Worm (Caenorhabditis elegans) whole organism, L4 larva: ENCODE results near the gene acr-2.

ENCODE experiments used
- D1046.2 ChIP-seq: fragments of 200-800 bp; sonication (Bioruptor generic); IDR thresholded peaks from 2 replicates; pipeline ENCODE4 v1.3.6; 2022; ENCODE audit warnings: missing genetic modification characterization, missing compliant biosample characterization
- F10B5.3 ChIP-seq: sonication (generic microtip); optimal IDR thresholded peaks from 2 replicates; lab custom pipeline; 2016; ENCODE audit warnings: mild to moderate bottlenecking, missing genetic modification characterization, missing compliant biosample characterization
- Y105C5A.15 ChIP-seq: fragments of 200-800 bp; sonication (Bioruptor generic); IDR thresholded peaks from 2 replicates; pipeline ENCODE4 v1.3.6; 2022; ENCODE audit warnings: missing genetic modification characterization, missing compliant biosample characterization
- ZK337.2 ChIP-seq: fragments of 200-800 bp; sonication (Bioruptor generic); IDR thresholded peaks from 2 replicates; pipeline ENCODE4 v1.3.6; 2022; ENCODE audit warnings: missing genetic modification reagents, missing genetic modification characterization, missing compliant biosample characterization
- aha-1 ChIP-seq: fragments of 150-350 bp; peaks from one replicate; lab custom pipeline; 2014; ENCODE audit warnings: missing biosample characterization, missing genetic modification characterization
- ama-1 ChIP-seq: fragments of 150-350 bp; optimal IDR thresholded peaks from 2 replicates; lab custom pipeline; 2014; ENCODE audit warnings: inconsistent platforms, mixed read lengths
- ceh-28 ChIP-seq: fragments of 150-350 bp; optimal IDR thresholded peaks from 2 replicates; lab custom pipeline; 2014; ENCODE audit warnings: missing biosample characterization, missing genetic modification reagents, missing genetic modification characterization
- ceh-32 ChIP-seq: sonication (generic microtip); optimal IDR thresholded peaks from 2 replicates; lab custom pipeline; 2016; ENCODE audit warnings: mild to moderate bottlenecking, missing genetic modification characterization, missing compliant biosample characterization; ENCODE audit not compliant: poor library complexity
- ceh-62 ChIP-seq: sonication (generic microtip); optimal IDR thresholded peaks from 2 replicates; lab custom pipeline; 2017; ENCODE audit warnings: missing biosample characterization, missing genetic modification characterization
- ceh-82 ChIP-seq: sonication (generic microtip); optimal IDR thresholded peaks from 2 replicates; lab custom pipeline; 2017; ENCODE audit warnings: missing biosample characterization, missing genetic modification characterization
- cey-2 ChIP-seq: sonication (generic microtip); optimal IDR thresholded peaks from 3 replicates; lab custom pipeline; 2017; ENCODE audit warnings: missing genetic modification characterization, mild to moderate bottlenecking, missing compliant biosample characterization, antibody characterized with exemption, borderline replicate concordance; ENCODE audit not compliant: insufficient read depth
- ctbp-1 ChIP-seq: fragments of 200-800 bp; sonication (Bioruptor generic); IDR thresholded peaks from 2 replicates; pipeline ENCODE4 v1.3.6; 2022; ENCODE audit warnings: missing genetic modification reagents, missing genetic modification characterization, missing compliant biosample characterization
- daf-16 ChIP-seq, 3 experiments: sonication (generic microtip); optimal IDR thresholded peaks; 2 replicates each; lab custom pipeline; 2016 to 2017; ENCODE audit warnings: missing genetic modification characterization in 3 of 3, missing genetic modification reagents in 3 of 3, mild to moderate bottlenecking in 2 of 3, missing compliant biosample characterization in 2 of 3, missing biosample characterization in 1 of 3, moderate library complexity in 1 of 3
- dmd-6 ChIP-seq: fragments of 200-800 bp; sonication (Bioruptor generic); IDR thresholded peaks from 2 replicates; pipeline ENCODE4 v1.3.6; 2022; ENCODE audit warnings: missing genetic modification reagents, missing genetic modification characterization, missing compliant biosample characterization
- dmd-8 ChIP-seq: fragments of 200-800 bp; sonication (Bioruptor generic); IDR thresholded peaks from 2 replicates; pipeline ENCODE4 v1.3.6; 2022; ENCODE audit warnings: missing genetic modification characterization, missing compliant biosample characterization
- dmd-9 ChIP-seq: fragments of 200-800 bp; sonication (Bioruptor generic); IDR thresholded peaks from 2 replicates; pipeline ENCODE4 v1.3.6; 2022; ENCODE audit warnings: missing genetic modification reagents, missing genetic modification characterization, missing compliant biosample characterization
- duxl-1 ChIP-seq: sonication (generic microtip); optimal IDR thresholded peaks from 2 replicates; lab custom pipeline; 2016; ENCODE audit warnings: mild to moderate bottlenecking, missing genetic modification characterization, moderate library complexity, missing compliant biosample characterization; ENCODE audit not compliant: poor library complexity
- dve-1 ChIP-seq: sonication (generic microtip); optimal IDR thresholded peaks from 2 replicates; lab custom pipeline; 2017; ENCODE audit warnings: antibody characterized with exemption, mild to moderate bottlenecking, missing genetic modification characterization, missing compliant biosample characterization; ENCODE audit not compliant: insufficient read depth
- hif-1 ChIP-seq, 2 experiments: sonication (generic microtip); optimal IDR thresholded peaks; 2 replicates each; lab custom pipeline; 2016 to 2017; ENCODE audit warnings: missing compliant biosample characterization in 2 of 2, missing genetic modification characterization in 2 of 2, missing genetic modification reagents in 2 of 2, missing genotype in 2 of 2, mild to moderate bottlenecking in 1 of 2
- hlh-11 ChIP-seq: fragments of 200-800 bp; sonication (Bioruptor generic); optimal IDR thresholded peaks from 2 replicates; lab custom pipeline; 2018; ENCODE audit warnings: mild to moderate bottlenecking, missing genetic modification characterization, missing compliant biosample characterization
- hlh-30 ChIP-seq: sonication (generic microtip); optimal IDR thresholded peaks from 2 replicates; lab custom pipeline; 2017; ENCODE audit warnings: antibody characterized with exemption, mild to moderate bottlenecking, missing genetic modification characterization, missing compliant biosample characterization; ENCODE audit not compliant: insufficient read depth
- lin-1 ChIP-seq: fragments of 200-800 bp; sonication (Bioruptor generic); IDR thresholded peaks from 2 replicates; pipeline ENCODE4 v1.3.6; 2022; ENCODE audit warnings: missing genetic modification reagents, missing genetic modification characterization, missing compliant biosample characterization
- lin-13 ChIP-seq: fragments of 150-350 bp; optimal IDR thresholded peaks from 2 replicates; lab custom pipeline; 2014; ENCODE audit warnings: missing biosample characterization, missing genetic modification reagents, missing genetic modification characterization
- lin-38 ChIP-seq: fragments of 200-800 bp; sonication (Bioruptor generic); IDR thresholded peaks from 2 replicates; pipeline ENCODE4 v1.3.6; 2022; ENCODE audit warnings: missing genetic modification reagents, missing genetic modification characterization, missing compliant biosample characterization
- madf-5 ChIP-seq, 2 experiments: fragments of 200-800 bp; sonication (Bioruptor generic); IDR thresholded peaks; 2 replicates each; pipeline ENCODE4 v1.3.6; 2022; ENCODE audit warnings: missing compliant biosample characterization in 2 of 2, missing genetic modification characterization in 2 of 2
- mdl-1 ChIP-seq, 2 experiments: fragments of 150-350 bp in 1 of 2; sonication (generic microtip) in 1 of 2; optimal IDR thresholded peaks; 2 replicates each; lab custom pipeline; 2014 to 2017; ENCODE audit warnings: missing biosample characterization in 2 of 2, missing genetic modification characterization in 2 of 2
- mdt-29 ChIP-seq: fragments of 200-800 bp; sonication (Bioruptor generic); IDR thresholded peaks from 2 replicates; pipeline ENCODE4 v1.3.6; 2022; ENCODE audit warnings: missing genetic modification reagents, missing genetic modification characterization, missing compliant biosample characterization
- mes-2 ChIP-seq: sonication (generic microtip); optimal IDR thresholded peaks from 2 replicates; lab custom pipeline; 2016; ENCODE audit warnings: missing genotype, mild to moderate bottlenecking, missing genetic modification characterization, missing compliant biosample characterization; ENCODE audit not compliant: poor library complexity, severe bottlenecking
- mxl-2 ChIP-seq: fragments of 200-800 bp; sonication (Bioruptor generic); conservative IDR thresholded peaks from 2 replicates; pipeline ENCODE4 v1.3.6; 2022; ENCODE audit warnings: missing genetic modification reagents, missing genetic modification characterization, missing compliant biosample characterization
- mxl-3 ChIP-seq: fragments of 200-800 bp; sonication (Bioruptor generic); optimal IDR thresholded peaks from 2 replicates; lab custom pipeline; 2018; ENCODE audit warnings: mild to moderate bottlenecking, missing genetic modification characterization, missing compliant biosample characterization
- nhr-11 ChIP-seq: fragments of 150-350 bp; optimal IDR thresholded peaks from 2 replicates; lab custom pipeline; 2014; ENCODE audit warnings: missing biosample characterization, missing genetic modification characterization
- nhr-237 ChIP-seq: sonication (generic microtip); optimal IDR thresholded peaks from 2 replicates; lab custom pipeline; 2017; ENCODE audit warnings: missing biosample characterization, missing genetic modification characterization
- nhr-28 ChIP-seq: fragments of 150-350 bp; optimal IDR thresholded peaks from 2 replicates; lab custom pipeline; 2014; ENCODE audit warnings: missing biosample characterization, missing genetic modification characterization
- nhr-41 ChIP-seq: fragments of 200-800 bp; sonication (Bioruptor generic); IDR thresholded peaks from 2 replicates; pipeline ENCODE4 v1.3.6; 2022; ENCODE audit warnings: missing genetic modification reagents, missing genetic modification characterization, missing compliant biosample characterization
- nhr-48 ChIP-seq: sonication (generic microtip); optimal IDR thresholded peaks from 2 replicates; lab custom pipeline; 2016; ENCODE audit warnings: mild to moderate bottlenecking, missing genetic modification characterization, missing compliant biosample characterization
- nhr-6 ChIP-seq: fragments of 150-350 bp; optimal IDR thresholded peaks from 2 replicates; lab custom pipeline; 2014; ENCODE audit warnings: missing biosample characterization, missing genetic modification characterization
- nhr-76 ChIP-seq: fragments of 150-350 bp; optimal IDR thresholded peaks from 2 replicates; lab custom pipeline; 2014; ENCODE audit warnings: missing biosample characterization, missing genetic modification characterization
- nhr-77 ChIP-seq: fragments of 150-350 bp; optimal IDR thresholded peaks from 2 replicates; lab custom pipeline; 2014; ENCODE audit warnings: missing biosample characterization, missing genetic modification characterization
- pha-4 ChIP-seq, 2 experiments: fragments of 150-350 bp in 1 of 2; fragments of 200-800 bp in 1 of 2; sonication (Bioruptor generic) in 1 of 2; IDR thresholded peaks in 1 of 2; optimal IDR thresholded peaks in 1 of 2; 2 replicates each; pipeline versions ENCODE4 v1.3.6 to Lab custom; 2014 to 2022; ENCODE audit warnings: missing genetic modification characterization in 2 of 2, missing genetic modification reagents in 2 of 2, missing biosample characterization in 1 of 2, missing compliant biosample characterization in 1 of 2
- php-3 ChIP-seq: fragments of 200-800 bp; sonication (Bioruptor generic); IDR thresholded peaks from 2 replicates; pipeline ENCODE4 v1.3.6; 2022; ENCODE audit warnings: missing genetic modification reagents, missing genetic modification characterization, missing compliant biosample characterization
- pqm-1 ChIP-seq: sonication (generic microtip); optimal IDR thresholded peaks from 2 replicates; lab custom pipeline; 2017; ENCODE audit warnings: missing biosample characterization, missing genetic modification characterization
- saeg-2 ChIP-seq: fragments of 200-800 bp; sonication (Bioruptor generic); IDR thresholded peaks from 2 replicates; pipeline ENCODE4 v1.3.6; 2022; ENCODE audit warnings: missing genetic modification reagents, missing genetic modification characterization, missing compliant biosample characterization
- spr-3 ChIP-seq: fragments of 200-800 bp; sonication (Bioruptor generic); optimal IDR thresholded peaks from 2 replicates; lab custom pipeline; 2018; ENCODE audit warnings: mild to moderate bottlenecking, missing genetic modification characterization, missing compliant biosample characterization
- unc-62 ChIP-seq, 3 experiments: fragments of 150-350 bp in 1 of 3; sonication (generic microtip); optimal IDR thresholded peaks in 2 of 3; peaks in 1 of 3; 1 replicate in 1 of 3; 2 replicates in 2 of 3; lab custom pipeline; 2014 to 2017; ENCODE audit warnings: missing biosample characterization in 3 of 3, missing genetic modification characterization in 3 of 3, missing genetic modification reagents in 3 of 3, missing genotype in 1 of 3
- zag-1 ChIP-seq: fragments of 150-350 bp; optimal IDR thresholded peaks from 2 replicates; lab custom pipeline; 2014; ENCODE audit warnings: missing biosample characterization, missing genetic modification characterization

The acr-2 gene

ce11 chrX:6743853-6744346 is 41.6 kb downstream of the acr-2 start (continued):
- peak; percentile 94 for TF ChIP-seq nhr-28 (tag; lab: Kevin White, UChicago)
- TF ChIP-seq mdl-1 (tag; optimal IDR thresholded peaks at IDR 0.05; lab: Kevin White, UChicago): peak in 1 of 2 experiments; percentile 100
- TF ChIP-seq nhr-48 (tag; lab: Kevin White, UChicago): peak; percentile 99
- TF ChIP-seq daf-16 (GFP tag; optimal IDR thresholded peaks at IDR 0.05; lab: Kevin White, UChicago): peak; percentile 67 to 96
- TF ChIP-seq daf-16 (tag; optimal IDR thresholded peaks at IDR 0.05; lab: Kevin White, UChicago): peak; percentile 98
- TF ChIP-seq nhr-11 (tag; lab: Kevin White, UChicago): peak; percentile 84
- TF ChIP-seq nhr-76 (tag; lab: Kevin White, UChicago): peak; percentile 71
- TF ChIP-seq nhr-41 (GFP tag; lab: Robert Waterston, UW): peak; percentile 70
- no peak for TF ChIP-seq zag-1
- TF ChIP-seq Y105C5A.15 (GFP tag; lab: Robert Waterston, UW): 0 out of 2 replicates have a peak, but pooled peaks have one; percentile 5
- no peak for TF ChIP-seq ZK337.2
- TF ChIP-seq mxl-2 (GFP tag; lab: Robert Waterston, UW): peak; percentile 98
- peak; percentile 64 to 81 for TF ChIP-seq hif-1 (tag; optimal IDR thresholded peaks at IDR 0.05; lab: Kevin White, UChicago)
- TF ChIP-seq lin-13: peak; percentile 82
- peak; percentile 57 for TF ChIP-seq F10B5.3 (tag; lab: Kevin White, UChicago)
- TF ChIP-seq mdt-29 (GFP tag; lab: Robert Waterston, UW): peak; percentile 77
- TF ChIP-seq D1046.2 (GFP tag; lab: Robert Waterston, UW): no peak
- no peak for TF ChIP-seq spr-3 (GFP tag; lab: Kevin White, UChicago)
- TF ChIP-seq mxl-3 (GFP tag; lab: Kevin White, UChicago): peak; percentile 98
- 0 out of 4 replicates have a peak, but pooled peaks have one; percentile 1 to 53 for TF ChIP-seq madf-5 (GFP tag; IDR thresholded peaks at IDR 0.05; lab: Robert Waterston, UW)
- peak in 1 of 2 experiments; percentile 99 for TF ChIP-seq unc-62 (GFP tag; optimal IDR thresholded peaks at IDR 0.05 in 1 of 2; lab: Kevin White, UChicago)
- TF ChIP-seq unc-62 (tag; optimal IDR thresholded peaks at IDR 0.05; lab: Kevin White, UChicago): no peak
- TF ChIP-seq nhr-77: peak; percentile 90
- no peak for TF ChIP-seq ceh-82 (tag; lab: Kevin White, UChicago)
- TF ChIP-seq ctbp-1 (GFP tag; lab: Robert Waterston, UW): peak; percentile 47; the same call in 1 of the 2 replicates
- peak; percentile 99 for TF ChIP-seq aha-1 (tag; lab: Kevin White, UChicago)
- TF ChIP-seq cey-2 (tag; lab: Kevin White, UChicago): peak; percentile 93
- TF ChIP-seq ceh-62 (tag; lab: Kevin White, UChicago): no peak
- peak; percentile 63 for TF ChIP-seq lin-38
- peak; percentile 91 for TF ChIP-seq saeg-2 (GFP tag; lab: Robert Waterston, UW)
- peak; percentile 9 for TF ChIP-seq ceh-32
- no peak for TF ChIP-seq ceh-28 (tag; lab: Kevin White, UChicago)
- TF ChIP-seq ama-1 (lab: Kevin White, UChicago): peak; percentile 96
- TF ChIP-seq nhr-6 (tag; lab: Kevin White, UChicago): peak; percentile 70
- TF ChIP-seq dmd-9 (GFP tag; lab: Robert Waterston, UW): 0 out of 2 replicates have a peak, but pooled peaks have one; percentile 54
- peak; percentile 51 for TF ChIP-seq nhr-237 (tag; lab: Kevin White, UChicago)
- TF ChIP-seq pqm-1 (tag; lab: Kevin White, UChicago): peak; percentile 60
- TF ChIP-seq duxl-1 (tag; lab: Kevin White, UChicago): peak; percentile 82
- TF ChIP-seq pha-4 (GFP tag; IDR thresholded peaks at IDR 0.05; lab: Robert Waterston, UW): peak; percentile 91
- TF ChIP-seq pha-4 (tag; optimal IDR thresholded peaks at IDR 0.05; lab: Kevin White, UChicago): peak; percentile 64

DNA sequence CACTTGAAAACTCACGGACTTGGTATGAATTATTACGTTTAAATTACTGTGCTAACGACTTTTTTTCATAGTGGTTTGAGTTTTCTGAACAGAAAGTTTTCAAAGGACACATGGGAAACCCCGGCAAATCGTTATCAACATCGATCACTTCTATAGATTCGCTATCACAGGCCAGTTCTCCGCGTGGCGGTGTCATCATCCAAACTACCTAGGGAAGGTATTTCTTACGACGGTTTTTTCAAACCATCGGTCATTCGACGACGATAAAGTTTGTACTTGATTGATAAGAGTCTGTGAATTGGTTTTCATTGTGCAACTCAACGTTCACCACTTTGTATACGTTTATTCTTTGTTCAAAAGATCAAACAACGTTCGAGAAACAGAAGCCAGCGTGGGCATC is 42.2 kb downstream of the acr-2 start:
- no peak for TF ChIP-seq nhr-76 (tag; lab: Kevin White, UChicago)
- peak in 1 of 2 experiments; percentile 99 for TF ChIP-seq mdl-1 (tag; optimal IDR thresholded peaks at IDR 0.05; lab: Kevin White, UChicago)
- TF ChIP-seq mxl-3 (GFP tag; lab: Kevin White, UChicago): peak; percentile 88
- TF ChIP-seq pqm-1 (tag; lab: Kevin White, UChicago): peak; percentile 87
- no peak for TF ChIP-seq dmd-8 (GFP tag; lab: Robert Waterston, UW)
- 0 out of 2 replicates have a peak, but pooled peaks have one; percentile 13 for TF ChIP-seq lin-1
- peak; percentile 84 for TF ChIP-seq hlh-11 (tag; lab: Kevin White, UChicago)
- TF ChIP-seq F10B5.3 (tag; lab: Kevin White, UChicago): no peak
- TF ChIP-seq dmd-6 (GFP tag; lab: Robert Waterston, UW): peak; percentile 96
- TF ChIP-seq hlh-30 (tag; lab: Kevin White, UChicago): peak; percentile 72
- peak; percentile 52 for TF ChIP-seq nhr-77
- TF ChIP-seq ceh-28 (tag; lab: Kevin White, UChicago): no peak
- peak; percentile 78 for TF ChIP-seq nhr-48 (tag; lab: Kevin White, UChicago)
- TF ChIP-seq php-3 (GFP tag; lab: Robert Waterston, UW): peak; percentile 74
- peak; percentile 17 for TF ChIP-seq mes-2 (tag; lab: Kevin White, UChicago)
- peak; percentile 59; the same call in 1 of the 2 replicates for TF ChIP-seq mxl-2 (GFP tag; lab: Robert Waterston, UW)
- peak; percentile 86 for TF ChIP-seq dve-1
- no peak for TF ChIP-seq daf-16 (GFP tag; optimal IDR thresholded peaks at IDR 0.05; lab: Kevin White, UChicago)
- peak; percentile 80 for TF ChIP-seq daf-16 (tag; optimal IDR thresholded peaks at IDR 0.05; lab: Kevin White, UChicago)
